Worm (Caenorhabditis elegans): ENCODE data around the gene tlk-1.

DNA sequence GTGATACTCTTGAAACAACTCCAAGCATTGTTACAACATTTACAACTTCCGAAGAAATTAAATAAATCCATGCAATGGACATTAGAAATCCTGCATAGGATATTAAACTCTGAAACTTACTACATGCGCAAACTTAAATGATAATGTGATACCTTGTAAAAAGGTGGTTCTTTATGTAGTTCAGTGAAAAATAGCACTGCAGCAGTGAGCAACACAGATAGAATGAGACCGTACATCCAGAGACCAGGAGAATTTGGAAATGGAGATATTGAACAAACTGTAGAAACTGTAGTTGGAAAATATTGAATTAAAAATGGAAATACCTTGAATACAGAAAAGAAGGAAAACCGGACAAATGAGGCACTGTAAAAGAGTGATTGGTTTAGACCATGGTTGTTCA is 11.5 kb downstream of the tlk-1 start:
- no peak for TF ChIP-seq flt-1 (GFP tag; IDR thresholded peaks at IDR 0.05)
- TF ChIP-seq T22C8.4 (GFP tag; IDR thresholded peaks at IDR 0.05) = no peak
- no peak for TF ChIP-seq med-1 (GFP tag; optimal IDR thresholded peaks at IDR 0.05; ENCODE audit: insufficient read depth)
- TF ChIP-seq ztf-29 (GFP tag; IDR thresholded peaks at IDR 0.05) = no peak

Measured in whole organism, midembryonic.